Worm (Caenorhabditis elegans) whole organism, late embryonic: ENCODE measurements around the gene egrh-1.

ENCODE experiments used
- C08G9.2 ChIP-seq: sonication (generic microtip); optimal IDR thresholded peaks from 2 replicates; lab custom pipeline; 2016; ENCODE audit warnings: mild to moderate bottlenecking, missing genetic modification characterization, moderate library complexity, missing compliant biosample characterization
- F13H6.1 ChIP-seq: sonication (generic microtip); optimal IDR thresholded peaks from 2 replicates; lab custom pipeline; 2016; ENCODE audit warnings: missing genetic modification characterization, missing compliant biosample characterization
- K02D7.2 ChIP-seq: sonication (generic microtip); optimal IDR thresholded peaks from 2 replicates; lab custom pipeline; 2017; ENCODE audit warnings: mild to moderate bottlenecking, missing genetic modification characterization, missing compliant biosample characterization
- K09A11.1 ChIP-seq: sonication (generic microtip); optimal IDR thresholded peaks from 2 replicates; lab custom pipeline; 2017; ENCODE audit warnings: antibody characterized with exemption, mild to moderate bottlenecking, missing genetic modification characterization, missing compliant biosample characterization; ENCODE audit not compliant: insufficient read depth
- T23F11.4 ChIP-seq: fragments of 200-800 bp; sonication (Bioruptor generic); optimal IDR thresholded peaks from 2 replicates; lab custom pipeline; 2018; ENCODE audit warnings: mild to moderate bottlenecking, missing genetic modification characterization, missing compliant biosample characterization
- Y22D7AL.16 ChIP-seq: sonication (generic microtip); optimal IDR thresholded peaks from 2 replicates; lab custom pipeline; 2016; ENCODE audit warnings: missing genetic modification characterization, missing compliant biosample characterization
- ahr-1 ChIP-seq: sonication (generic microtip); optimal IDR thresholded peaks from 2 replicates; lab custom pipeline; 2016; ENCODE audit warnings: missing genetic modification characterization, missing compliant biosample characterization
- ama-1 ChIP-seq: fragments of 150-350 bp; optimal IDR thresholded peaks from 2 replicates; lab custom pipeline; 2014
- ceh-14 ChIP-seq: sonication (generic microtip); optimal IDR thresholded peaks from 2 replicates; lab custom pipeline; 2016; ENCODE audit warnings: missing genotype, missing genetic modification characterization, missing compliant biosample characterization
- ceh-19 ChIP-seq: fragments of 200-800 bp; sonication (Bioruptor generic); optimal IDR thresholded peaks from 2 replicates; lab custom pipeline; 2018; ENCODE audit warnings: mild to moderate bottlenecking, missing genetic modification characterization, missing compliant biosample characterization
- ceh-2 ChIP-seq: sonication (generic microtip); optimal IDR thresholded peaks from 2 replicates; lab custom pipeline; 2016; ENCODE audit warnings: missing genotype, missing genetic modification characterization, missing compliant biosample characterization
- ceh-22 ChIP-seq: sonication (generic microtip); optimal IDR thresholded peaks from 2 replicates; lab custom pipeline; 2017; ENCODE audit warnings: missing biosample characterization, missing genetic modification characterization
- ceh-24 ChIP-seq: sonication (generic microtip); optimal IDR thresholded peaks from 2 replicates; lab custom pipeline; 2016; ENCODE audit warnings: mild to moderate bottlenecking, missing genetic modification characterization, missing compliant biosample characterization
- ceh-31 ChIP-seq: sonication (generic microtip); optimal IDR thresholded peaks from 2 replicates; lab custom pipeline; 2016; ENCODE audit warnings: missing genetic modification characterization, missing compliant biosample characterization
- ceh-45 ChIP-seq: fragments of 200-800 bp; sonication (Bioruptor generic); IDR thresholded peaks from 2 replicates; pipeline ENCODE4 v1.3.6; 2022; ENCODE audit warnings: missing genetic modification reagents, missing genetic modification characterization, missing compliant biosample characterization
- ceh-6 ChIP-seq: fragments of 200-800 bp; sonication (Bioruptor generic); optimal IDR thresholded peaks from 2 replicates; lab custom pipeline; 2018; ENCODE audit warnings: mild to moderate bottlenecking, missing genetic modification characterization, missing compliant biosample characterization
- che-1 ChIP-seq: sonication (generic microtip); optimal IDR thresholded peaks from 2 replicates; lab custom pipeline; 2016; ENCODE audit warnings: mild to moderate bottlenecking, missing genetic modification characterization, missing compliant biosample characterization
- dmd-4 ChIP-seq: sonication (generic microtip); optimal IDR thresholded peaks from 2 replicates; lab custom pipeline; 2016; ENCODE audit warnings: borderline replicate concordance, missing genetic modification characterization, missing compliant biosample characterization
- dve-1 ChIP-seq: sonication (generic microtip); optimal IDR thresholded peaks from 2 replicates; lab custom pipeline; 2017; ENCODE audit warnings: antibody characterized with exemption, mild to moderate bottlenecking, missing genetic modification characterization, missing compliant biosample characterization
- elt-2 ChIP-seq: sonication (generic microtip); optimal IDR thresholded peaks from 2 replicates; lab custom pipeline; 2016; ENCODE audit warnings: missing genetic modification reagents, missing genetic modification characterization, missing compliant biosample characterization
- elt-4 ChIP-seq: sonication (generic microtip); optimal IDR thresholded peaks from 2 replicates; lab custom pipeline; 2016; ENCODE audit warnings: missing genetic modification characterization, missing compliant biosample characterization
- ets-4 ChIP-seq: sonication (generic microtip); optimal IDR thresholded peaks from 2 replicates; lab custom pipeline; 2016; ENCODE audit warnings: missing genetic modification characterization, missing compliant biosample characterization
- eyg-1 ChIP-seq: sonication (generic microtip); optimal IDR thresholded peaks from 2 replicates; lab custom pipeline; 2016; ENCODE audit warnings: missing genotype, missing genetic modification characterization, missing compliant biosample characterization
- fax-1 ChIP-seq: sonication (generic microtip); optimal IDR thresholded peaks from 2 replicates; lab custom pipeline; 2016; ENCODE audit warnings: missing genotype, missing genetic modification characterization, missing compliant biosample characterization
- fkh-6 ChIP-seq: sonication (generic microtip); optimal IDR thresholded peaks from 2 replicates; lab custom pipeline; 2016; ENCODE audit warnings: missing genetic modification characterization, missing compliant biosample characterization
- gmeb-2 ChIP-seq: sonication (generic microtip); optimal IDR thresholded peaks from 2 replicates; lab custom pipeline; 2016; ENCODE audit warnings: missing genetic modification characterization, inconsistent platforms, missing compliant biosample characterization
- hlh-15 ChIP-seq: sonication (generic microtip); optimal IDR thresholded peaks from 2 replicates; lab custom pipeline; 2016; ENCODE audit warnings: missing genetic modification characterization, missing compliant biosample characterization
- hlh-30 ChIP-seq: sonication (generic microtip); optimal IDR thresholded peaks from 2 replicates; lab custom pipeline; 2017; ENCODE audit warnings: antibody characterized with exemption, missing genetic modification characterization, missing compliant biosample characterization; ENCODE audit not compliant: insufficient read depth
- hlh-6 ChIP-seq: sonication (generic microtip); optimal IDR thresholded peaks from 2 replicates; lab custom pipeline; 2016; ENCODE audit warnings: missing genotype, missing genetic modification characterization, missing compliant biosample characterization
- hlh-8 ChIP-seq: sonication (generic microtip); optimal IDR thresholded peaks from 2 replicates; lab custom pipeline; 2016; ENCODE audit warnings: missing genotype, missing genetic modification characterization, missing compliant biosample characterization
- lim-6 ChIP-seq: sonication (generic microtip); optimal IDR thresholded peaks from 2 replicates; lab custom pipeline; 2016; ENCODE audit warnings: missing genetic modification characterization, missing compliant biosample characterization
- lin-11 ChIP-seq: fragments of 200-800 bp; sonication (Bioruptor generic); optimal IDR thresholded peaks from 2 replicates; lab custom pipeline; 2018; ENCODE audit warnings: mild to moderate bottlenecking, missing genetic modification characterization, missing compliant biosample characterization
- madf-2 ChIP-seq: sonication (generic microtip); optimal IDR thresholded peaks from 2 replicates; lab custom pipeline; 2017; ENCODE audit warnings: missing genetic modification characterization, missing compliant biosample characterization
- mec-3 ChIP-seq: sonication (generic microtip); optimal IDR thresholded peaks from 2 replicates; lab custom pipeline; 2016; ENCODE audit warnings: borderline replicate concordance, missing genetic modification characterization, missing compliant biosample characterization
- nhr-11 ChIP-seq: fragments of 150-350 bp; optimal IDR thresholded peaks from 2 replicates; lab custom pipeline; 2014; ENCODE audit warnings: missing biosample characterization, missing genetic modification characterization
- npax-4 ChIP-seq: sonication (generic microtip); optimal IDR thresholded peaks from 2 replicates; lab custom pipeline; 2016; ENCODE audit warnings: missing genetic modification characterization, missing compliant biosample characterization
- odd-2 ChIP-seq: sonication (generic microtip); optimal IDR thresholded peaks from 2 replicates; lab custom pipeline; 2017; ENCODE audit warnings: antibody characterized with exemption, mild to moderate bottlenecking, missing genetic modification characterization, missing compliant biosample characterization
- pag-3 ChIP-seq: sonication (generic microtip); optimal IDR thresholded peaks from 2 replicates; lab custom pipeline; 2016; ENCODE audit warnings: missing compliant biosample characterization, missing genetic modification characterization, borderline replicate concordance
- pax-1 ChIP-seq: fragments of 150-350 bp; optimal IDR thresholded peaks from 2 replicates; lab custom pipeline; 2014; ENCODE audit warnings: missing biosample characterization, missing genetic modification characterization
- pha-2 ChIP-seq: sonication (generic microtip); optimal IDR thresholded peaks from 2 replicates; lab custom pipeline; 2017; ENCODE audit warnings: mild to moderate bottlenecking, missing genetic modification characterization, missing compliant biosample characterization
- pha-4 ChIP-seq: fragments of 150-350 bp; optimal IDR thresholded peaks from 2 replicates; lab custom pipeline; 2018; ENCODE audit warnings: missing biosample characterization, missing genetic modification reagents, missing genetic modification characterization
- pqm-1 ChIP-seq: sonication (generic microtip); optimal IDR thresholded peaks from 2 replicates; lab custom pipeline; 2016; ENCODE audit warnings: missing genetic modification characterization, missing compliant biosample characterization
- pros-1 ChIP-seq: fragments of 150-350 bp; optimal IDR thresholded peaks from 2 replicates; lab custom pipeline; 2014; ENCODE audit warnings: missing biosample characterization, missing genetic modification reagents, missing genetic modification characterization
- ref-2 ChIP-seq: sonication (generic microtip); optimal IDR thresholded peaks from 2 replicates; lab custom pipeline; 2016; ENCODE audit warnings: missing genetic modification characterization, missing compliant biosample characterization
- sdc-2 ChIP-seq: sonication (generic microtip); optimal IDR thresholded peaks from 2 replicates; lab custom pipeline; 2016; ENCODE audit warnings: missing genotype, missing genetic modification characterization, missing compliant biosample characterization
- sox-2 ChIP-seq: fragments of 200-800 bp; sonication (Bioruptor generic); IDR thresholded peaks from 2 replicates; pipeline ENCODE4 v1.3.6; 2022; ENCODE audit warnings: missing genetic modification reagents, missing genetic modification characterization, missing compliant biosample characterization
- sox-4 ChIP-seq: sonication (generic microtip); optimal IDR thresholded peaks from 2 replicates; lab custom pipeline; 2017; ENCODE audit warnings: mild to moderate bottlenecking, missing genetic modification characterization, inconsistent platforms, missing compliant biosample characterization
- syd-9 ChIP-seq: sonication (generic microtip); optimal IDR thresholded peaks from 2 replicates; lab custom pipeline; 2016; ENCODE audit warnings: mild to moderate bottlenecking, missing genetic modification characterization, moderate library complexity, missing compliant biosample characterization
- tbx-7 ChIP-seq: sonication (generic microtip); optimal IDR thresholded peaks from 2 replicates; lab custom pipeline; 2016; ENCODE audit warnings: missing genotype, missing genetic modification characterization, missing compliant biosample characterization
- unc-42 ChIP-seq: sonication (generic microtip); optimal IDR thresholded peaks from 2 replicates; lab custom pipeline; 2016; ENCODE audit warnings: missing genotype, missing genetic modification characterization, missing compliant biosample characterization
- unc-55 ChIP-seq: sonication (generic microtip); optimal IDR thresholded peaks from 2 replicates; lab custom pipeline; 2017; ENCODE audit warnings: missing biosample characterization, missing genetic modification reagents, missing genetic modification characterization
- unc-86 ChIP-seq: sonication (generic microtip); optimal IDR thresholded peaks from 2 replicates; lab custom pipeline; 2016; ENCODE audit warnings: missing genetic modification characterization, missing compliant biosample characterization
- zip-5 ChIP-seq: sonication (generic microtip); optimal IDR thresholded peaks from 2 replicates; lab custom pipeline; 2016; ENCODE audit warnings: missing genetic modification characterization, missing compliant biosample characterization
- ztf-16 ChIP-seq: sonication (generic microtip); optimal IDR thresholded peaks from 2 replicates; lab custom pipeline; 2017; ENCODE audit warnings: missing genetic modification characterization, missing compliant biosample characterization

egrh-1 gene

DNA sequence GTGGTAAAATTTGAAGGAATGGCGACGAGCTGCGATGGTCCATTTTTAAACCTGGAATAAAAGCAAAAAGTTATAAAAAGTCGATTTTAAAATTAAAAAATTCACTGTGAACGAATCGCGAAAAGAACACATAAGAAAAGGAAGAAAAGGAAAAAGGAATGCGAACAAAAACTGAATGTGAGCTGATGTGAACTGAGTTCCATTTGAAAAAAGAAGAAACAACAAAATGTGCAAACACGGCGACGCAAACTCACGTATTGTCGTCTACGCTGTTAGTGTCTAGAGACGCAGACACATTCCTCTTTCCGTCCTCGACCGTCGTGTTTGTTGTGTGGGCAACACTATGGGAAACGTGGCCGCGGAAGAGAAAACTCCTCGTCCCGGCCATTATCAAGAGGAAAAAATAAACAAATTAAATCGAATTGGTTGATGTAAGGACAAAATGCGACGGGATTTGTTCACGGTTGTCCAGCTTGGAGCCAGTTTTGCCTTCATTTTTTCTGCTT, 8.0 kb downstream of the egrh-1 start, which contains the start of the genes C27C12.1 and C27C12.4:
C27C12.1 (minus strand) TSS at position 51 of the 506 bp plus-strand sequence.
C27C12.4 (plus strand) TSS at position 375 of the 506 bp plus-strand sequence.
- TF ChIP-seq hlh-8 (tag; lab: Kevin White, UChicago) (peak; percentile 40), tbx-7 (tag; lab: Kevin White, UChicago) (peak; percentile 15), fkh-6 (tag; lab: Kevin White, UChicago) (peak; percentile 63), unc-86 (tag; lab: Kevin White, UChicago) (no peak), ceh-24 (tag; lab: Kevin White, UChicago) (no peak), ets-4 (tag; lab: Kevin White, UChicago) (peak; percentile 81), hlh-30 (tag; lab: Kevin White, UChicago) (peak; percentile 59), pros-1 (tag; lab: Kevin White, UChicago) (peak; percentile 64), zip-5 (tag; lab: Kevin White, UChicago) (peak; percentile 39), ceh-19 (no peak), che-1 (no peak), unc-42 (tag; lab: Kevin White, UChicago) (peak; percentile 90), madf-2 (tag; lab: Kevin White, UChicago) (no peak), sdc-2 (tag; lab: Kevin White, UChicago) (peak; percentile 76), pha-2 (tag; lab: Kevin White, UChicago) (no peak), lim-6 (tag; lab: Kevin White, UChicago) (no peak), pha-4 (no peak), syd-9 (tag; lab: Kevin White, UChicago) (peak; percentile 30), T23F11.4 (GFP tag; lab: Kevin White, UChicago) (no peak), ceh-6 (GFP tag; lab: Kevin White, UChicago) (no peak), nhr-11 (no peak), dve-1 (tag; lab: Kevin White, UChicago) (peak; percentile 43), gmeb-2 (tag; lab: Kevin White, UChicago) (no peak), sox-2 (GFP tag; lab: Robert Waterston, UW) (no peak), pqm-1 (no peak), ref-2 (tag; lab: Kevin White, UChicago) (peak; percentile 82), ceh-22 (tag; lab: Kevin White, UChicago) (no peak), unc-55 (peak; percentile 53), sox-4 (tag; lab: Kevin White, UChicago) (no peak), K02D7.2 (tag; lab: Kevin White, UChicago) (no peak), pax-1 (peak; percentile 62), elt-2 (tag; lab: Kevin White, UChicago) (peak; percentile 53), pag-3 (tag; lab: Kevin White, UChicago) (no peak), hlh-15 (tag; lab: Kevin White, UChicago) (no peak), ceh-45 (GFP tag; lab: Robert Waterston, UW) (no peak), hlh-6 (tag; lab: Kevin White, UChicago) (peak; percentile 47), ztf-16 (no peak), ama-1 (lab: Kevin White, UChicago) (no peak), dmd-4 (no peak), ceh-31 (peak; percentile 89), ahr-1 (tag; lab: Kevin White, UChicago) (peak; percentile 39), mec-3 (tag; lab: Kevin White, UChicago) (no peak), lin-11 (tag; lab: Kevin White, UChicago) (no peak), ceh-14 (peak; percentile 42), K09A11.1 (no peak), elt-4 (no peak), eyg-1 (no peak), C08G9.2 (tag; lab: Kevin White, UChicago) (peak; percentile 75), F13H6.1 (tag; lab: Kevin White, UChicago) (peak; percentile 55), odd-2 (no peak), ceh-2 (tag; lab: Kevin White, UChicago) (peak; percentile 85), Y22D7AL.16 (tag; lab: Kevin White, UChicago) (no peak), fax-1 (tag; lab: Kevin White, UChicago) (peak; percentile 38), npax-4 (tag; lab: Kevin White, UChicago) (no peak)
